Worm (Caenorhabditis elegans) whole organism, early embryonic: ENCODE measurements around the gene F07A11.5.

Experiments used
- B0310.2 ChIP-seq: sonication (generic microtip); optimal IDR thresholded peaks from 2 replicates; lab custom pipeline; 2016; ENCODE audit warnings: mild to moderate bottlenecking, missing genetic modification characterization, missing compliant biosample characterization
- F13C5.2 ChIP-seq: sonication (generic microtip); optimal IDR thresholded peaks from 2 replicates; lab custom pipeline; 2017; ENCODE audit warnings: mild to moderate bottlenecking, missing genetic modification characterization, inconsistent platforms, missing compliant biosample characterization
- aly-1 ChIP-seq: sonication (generic microtip); optimal IDR thresholded peaks from 2 replicates; lab custom pipeline; 2016; ENCODE audit warnings: missing genetic modification characterization, missing compliant biosample characterization
- ama-1 ChIP-seq: fragments of 150-350 bp; optimal IDR thresholded peaks from 2 replicates; lab custom pipeline; 2014
- ceh-13 ChIP-seq: fragments of 200-800 bp; sonication (Bioruptor generic); optimal IDR thresholded peaks from 2 replicates; lab custom pipeline; 2018; ENCODE audit warnings: mild to moderate bottlenecking, missing genetic modification characterization, missing compliant biosample characterization
- ceh-36 ChIP-seq: sonication (generic microtip); optimal IDR thresholded peaks from 2 replicates; lab custom pipeline; 2016; ENCODE audit warnings: missing genetic modification characterization, inconsistent platforms, missing compliant biosample characterization
- ets-7 ChIP-seq: sonication (generic microtip); optimal IDR thresholded peaks from 2 replicates; lab custom pipeline; 2016; ENCODE audit warnings: missing genotype, missing genetic modification characterization, missing compliant biosample characterization
- flt-1 ChIP-seq: fragments of 200-800 bp; sonication (Bioruptor generic); IDR thresholded peaks from 2 replicates; pipeline ENCODE4 v1.3.6; 2022; ENCODE audit warnings: missing genetic modification characterization, missing compliant biosample characterization
- hmbx-1 ChIP-seq: sonication (generic microtip); optimal IDR thresholded peaks from 2 replicates; lab custom pipeline; 2016; ENCODE audit warnings: mild to moderate bottlenecking, missing genetic modification characterization, missing compliant biosample characterization
- hmg-4 ChIP-seq: fragments of 200-800 bp; sonication (Bioruptor generic); optimal IDR thresholded peaks from 2 replicates; lab custom pipeline; 2018; ENCODE audit warnings: mild to moderate bottlenecking, missing genetic modification characterization, missing compliant biosample characterization
- hnd-1 ChIP-seq: sonication (generic microtip); optimal IDR thresholded peaks from 2 replicates; lab custom pipeline; 2016; ENCODE audit warnings: missing genetic modification characterization, missing compliant biosample characterization
- pes-1 ChIP-seq: fragments of 200-800 bp; sonication (Bioruptor generic); IDR thresholded peaks from 2 replicates; pipeline ENCODE4 v1.3.6; 2022; ENCODE audit warnings: missing genetic modification reagents, missing genetic modification characterization, missing compliant biosample characterization
- scrt-1 ChIP-seq: fragments of 200-800 bp; sonication (Bioruptor generic); IDR thresholded peaks from 2 replicates; pipeline ENCODE4 v1.3.6; 2022; ENCODE audit warnings: missing genetic modification characterization, missing compliant biosample characterization
- sea-1 ChIP-seq: fragments of 200-800 bp; sonication (Bioruptor generic); conservative IDR thresholded peaks from 2 replicates; pipeline ENCODE4 v1.3.6; 2022; ENCODE audit warnings: missing genetic modification characterization, missing compliant biosample characterization
- tbx-11 ChIP-seq: fragments of 200-800 bp; sonication (Bioruptor generic); IDR thresholded peaks from 2 replicates; pipeline ENCODE4 v1.3.6; 2022; ENCODE audit warnings: missing genetic modification characterization, missing compliant biosample characterization
- tbx-37 ChIP-seq: fragments of 200-800 bp; sonication (Bioruptor generic); conservative IDR thresholded peaks from 2 replicates; pipeline ENCODE4 v1.3.6; 2022; ENCODE audit warnings: missing genetic modification reagents, missing genetic modification characterization, missing compliant biosample characterization
- tra-4 ChIP-seq: sonication (generic microtip); optimal IDR thresholded peaks from 2 replicates; lab custom pipeline; 2017; ENCODE audit warnings: missing genetic modification characterization, missing compliant biosample characterization

Gene F07A11.5

DNA sequence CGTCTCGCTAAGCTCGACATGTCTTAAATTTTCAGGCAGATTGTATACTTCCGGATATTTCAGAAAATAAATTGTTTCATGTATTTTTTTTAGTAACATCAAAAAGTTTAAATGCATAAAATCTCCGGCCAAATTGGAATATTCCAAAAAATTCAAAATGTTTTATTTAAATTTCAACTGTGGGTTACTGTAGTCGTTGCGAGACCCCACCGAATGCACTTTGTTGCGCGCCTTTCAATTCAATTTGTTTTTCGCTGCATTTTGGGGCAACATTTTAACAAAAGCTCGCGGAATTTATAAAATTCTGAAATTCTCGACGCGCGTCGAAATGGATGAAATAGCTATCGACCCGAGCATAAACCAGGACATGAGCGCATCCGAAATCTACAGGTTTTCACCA, 39.2 kb upstream of the F07A11.5 start, which contains the start of gene F54D5.2:
F54D5.2 (plus strand) TSS at position 237 of the 400 bp plus-strand sequence.
- no peak for TF ChIP-seq ceh-36
- no peak for TF ChIP-seq scrt-1 (GFP tag; lab: Robert Waterston, UW)
- no peak for TF ChIP-seq B0310.2
- no peak for TF ChIP-seq F13C5.2 (tag; lab: Kevin White, UChicago)

- TF ChIP-seq sea-1, result no peak
- no peak for TF ChIP-seq ceh-13
- no peak for TF ChIP-seq hmbx-1
- no peak for TF ChIP-seq tbx-11 (GFP tag; lab: Robert Waterston, UW)
- no peak for TF ChIP-seq pes-1 (GFP tag; lab: Robert Waterston, UW)
- TF ChIP-seq hnd-1, result no peak
- no peak for TF ChIP-seq ets-7
- TF ChIP-seq B0310.2, result no peak
- no peak for TF ChIP-seq ceh-36
- no peak for TF ChIP-seq scrt-1 (GFP tag; lab: Robert Waterston, UW)
- TF ChIP-seq aly-1 (tag; lab: Kevin White, UChicago), result no peak
- TF ChIP-seq flt-1 (GFP tag; lab: Robert Waterston, UW), result no peak
- TF ChIP-seq tbx-37 (GFP tag; lab: Robert Waterston, UW), result no peak
- TF ChIP-seq F13C5.2 (tag; lab: Kevin White, UChicago), result no peak
- TF ChIP-seq tra-4, result no peak
- no peak for TF ChIP-seq ama-1
- no peak for TF ChIP-seq hmg-4
These were observed 34.7 kb upstream of the F07A11.5 start, which contains the start of gene pcs-1 for ce11 chrII:11577397-11577796. Gene pcs-1, minus strand, starts transcription at chrII:11577740.

DNA sequence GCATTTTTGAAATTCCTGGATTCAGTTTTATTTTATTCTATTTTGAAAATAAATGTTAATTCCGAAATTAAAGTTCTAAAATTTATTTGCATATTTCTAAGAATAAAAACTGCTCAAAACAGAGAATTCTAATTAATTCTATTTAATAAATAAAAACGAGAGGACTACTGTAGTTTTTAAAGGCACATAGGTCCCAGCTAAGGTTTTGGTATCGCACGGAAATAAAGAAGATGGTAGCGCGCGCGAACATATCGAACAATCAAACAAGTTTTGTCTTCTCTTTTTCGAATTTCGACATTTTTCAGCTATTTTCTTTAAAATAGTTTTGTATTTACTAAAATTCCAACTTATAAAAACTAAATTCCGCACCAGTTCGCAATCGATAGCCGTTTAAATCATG, 34.2 kb upstream of the F07A11.5 start:
- TF ChIP-seq ceh-36 (no peak), ets-7 (no peak), sea-1 (no peak), B0310.2 (no peak), hmbx-1 (no peak), ceh-13 (no peak), scrt-1 (GFP tag; lab: Robert Waterston, UW) (no peak), hnd-1 (no peak), F13C5.2 (tag; lab: Kevin White, UChicago) (no peak), tbx-37 (GFP tag; lab: Robert Waterston, UW) (no peak), pes-1 (GFP tag; lab: Robert Waterston, UW) (no peak), tra-4 (no peak), tbx-11 (GFP tag; lab: Robert Waterston, UW) (no peak), ama-1 (no peak), flt-1 (GFP tag; lab: Robert Waterston, UW) (no peak), hmg-4 (no peak), aly-1 (tag; lab: Kevin White, UChicago) (no peak)

DNA sequence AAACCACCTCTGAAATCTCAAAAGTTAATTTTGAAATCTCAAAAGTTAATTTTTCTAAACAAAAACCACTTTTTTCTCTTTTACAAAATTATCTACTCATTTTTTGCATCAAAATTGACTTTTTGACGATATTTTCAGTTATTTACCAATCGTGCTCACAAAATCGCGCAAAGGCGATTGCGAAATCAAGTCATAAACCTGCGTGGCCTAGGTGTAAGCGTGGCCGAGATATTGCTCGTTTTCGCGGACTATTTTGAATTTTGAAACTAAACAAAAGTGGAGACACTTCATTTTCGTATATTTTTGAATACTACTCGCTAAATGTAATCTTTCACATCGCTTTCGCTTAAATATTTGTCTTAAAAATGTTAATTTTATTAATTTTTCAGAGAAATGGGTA, 33.8 kb upstream of the F07A11.5 start, which contains the start of gene smc-6:
smc-6 (plus strand) TSS at position 390 of the 400 bp plus-strand sequence.
- TF ChIP-seq flt-1 (GFP tag; lab: Robert Waterston, UW) (no peak), hmg-4 (no peak), sea-1 (no peak), scrt-1 (GFP tag; lab: Robert Waterston, UW) (no peak), ets-7 (no peak), aly-1 (tag; lab: Kevin White, UChicago) (no peak), hnd-1 (no peak), pes-1 (GFP tag; lab: Robert Waterston, UW) (no peak), F13C5.2 (tag; lab: Kevin White, UChicago) (no peak), B0310.2 (no peak)

DNA sequence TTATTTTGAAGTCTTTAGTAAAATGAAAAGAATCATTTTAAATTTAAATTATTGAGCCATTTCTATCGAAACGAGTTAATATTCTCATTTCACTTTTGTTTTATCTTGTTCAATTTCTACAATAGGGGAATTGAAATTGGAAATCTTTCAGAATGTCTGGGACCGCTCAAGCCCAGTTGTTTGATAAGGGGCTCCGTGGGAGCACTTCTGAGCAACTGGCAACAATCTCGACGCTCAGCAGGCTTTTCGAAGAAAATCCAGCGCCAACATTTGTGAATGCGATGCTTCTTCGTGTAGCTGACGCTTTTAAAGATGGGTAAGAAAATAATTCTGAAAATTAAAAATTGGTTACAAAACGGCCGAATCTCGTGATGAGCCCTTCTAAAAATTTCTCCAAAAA, 29.4 kb upstream of the F07A11.5 start, which contains the start of gene ints-7:
ints-7 (plus strand) TSS at position 152 of the 400 bp plus-strand sequence.
- no peak for TF ChIP-seq F13C5.2 (tag; lab: Kevin White, UChicago)
- no peak for TF ChIP-seq flt-1 (GFP tag; lab: Robert Waterston, UW)
- no peak for TF ChIP-seq tra-4

- no peak for TF ChIP-seq F13C5.2 (tag; lab: Kevin White, UChicago)
- TF ChIP-seq pes-1 (GFP tag; lab: Robert Waterston, UW), result no peak
- no peak for TF ChIP-seq tbx-37 (GFP tag; lab: Robert Waterston, UW)
- TF ChIP-seq ama-1, result no peak
- no peak for TF ChIP-seq ceh-36
- TF ChIP-seq ceh-13, result no peak
- no peak for TF ChIP-seq hnd-1
- no peak for TF ChIP-seq scrt-1 (GFP tag; lab: Robert Waterston, UW)
- no peak for TF ChIP-seq ets-7
- no peak for TF ChIP-seq B0310.2
- no peak for TF ChIP-seq flt-1 (GFP tag; lab: Robert Waterston, UW)
- TF ChIP-seq tbx-11 (GFP tag; lab: Robert Waterston, UW), result no peak
- TF ChIP-seq aly-1 (tag; lab: Kevin White, UChicago), result no peak
- no peak for TF ChIP-seq sea-1
- no peak for TF ChIP-seq hmg-4
- no peak for TF ChIP-seq hmbx-1
These were observed 23.8 kb upstream of the F07A11.5 start for ce11 chrII:11588304-11588703.

- no peak for TF ChIP-seq hnd-1
- no peak for TF ChIP-seq B0310.2
- no peak for TF ChIP-seq hmg-4
- no peak for TF ChIP-seq ceh-36
- no peak for TF ChIP-seq F13C5.2 (tag; lab: Kevin White, UChicago)
- no peak for TF ChIP-seq ama-1
- no peak for TF ChIP-seq aly-1 (tag; lab: Kevin White, UChicago)
- no peak for TF ChIP-seq tbx-37 (GFP tag; lab: Robert Waterston, UW)
These were observed 20.5 kb upstream of the F07A11.5 start for ce11 chrII:11591558-11591957.

DNA sequence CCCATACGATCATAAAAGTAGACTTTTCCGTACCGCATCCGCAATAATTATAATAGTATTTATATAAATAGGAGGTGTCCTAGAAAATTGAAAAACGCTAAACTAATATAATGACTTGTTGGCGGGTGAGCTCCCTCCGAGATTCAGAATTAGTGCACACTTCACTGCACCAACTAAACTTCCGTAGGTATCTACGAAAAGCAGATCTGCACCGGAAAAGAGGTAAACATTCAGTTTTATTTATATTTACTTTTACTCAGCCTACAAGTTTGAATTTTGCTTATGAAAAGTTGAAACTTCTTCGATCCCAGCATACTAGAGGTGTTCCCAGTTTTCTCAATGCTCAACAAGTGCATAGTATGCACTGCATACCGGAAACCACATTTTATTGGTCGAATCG, 20.1 kb upstream of the F07A11.5 start, which contains the start of gene F07A11.1:
F07A11.1 (minus strand) TSS at position 101 of the 400 bp plus-strand sequence.
- TF ChIP-seq pes-1 (GFP tag; lab: Robert Waterston, UW) (no peak), hnd-1 (no peak), flt-1 (GFP tag; lab: Robert Waterston, UW) (no peak), ets-7 (no peak), hmg-4 (no peak), F13C5.2 (tag; lab: Kevin White, UChicago) (no peak), tbx-37 (GFP tag; lab: Robert Waterston, UW) (no peak), tbx-11 (GFP tag; lab: Robert Waterston, UW) (no peak), ama-1 (no peak), hmbx-1 (no peak), sea-1 (no peak), B0310.2 (no peak), ceh-13 (no peak), ceh-36 (no peak)
